Worm (Caenorhabditis elegans): ENCODE data around the gene nas-11.
A peak's percentile ranks its signal among the peaks of the same experiment; 100 is the strongest.

nas-11 gene

DNA sequence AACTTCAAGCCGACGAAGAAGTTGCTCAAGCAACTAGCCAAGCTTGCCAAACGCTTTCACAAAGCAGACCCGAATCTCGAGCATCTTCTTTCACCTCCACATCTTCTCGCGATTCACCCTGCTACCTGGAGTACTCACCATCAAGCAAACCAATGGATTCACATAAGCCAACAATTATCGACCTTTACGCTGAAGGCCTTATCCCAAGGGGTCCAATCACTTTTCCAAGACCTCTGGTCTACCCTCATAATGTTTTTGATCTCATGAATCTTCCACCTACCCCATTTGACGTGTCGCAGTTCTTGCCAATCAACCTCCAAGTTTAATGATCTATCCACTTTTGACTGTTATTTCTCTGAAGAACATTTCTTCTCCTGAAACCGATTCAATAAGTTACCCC is 30.0 kb downstream of the nas-11 start:
- TF ChIP-seq sma-3 (GFP tag; optimal IDR thresholded peaks at IDR 0.05) (no peak), nhr-77 (tag; optimal IDR thresholded peaks at IDR 0.05) (no peak), C34F6.9 (tag; optimal IDR thresholded peaks at IDR 0.05) (no peak), mab-5 (tag; optimal IDR thresholded peaks at IDR 0.05) (no peak), lsy-2 (tag; optimal IDR thresholded peaks at IDR 0.05) (no peak), lin-11 (tag; optimal IDR thresholded peaks at IDR 0.05) (no peak), nhr-129 (tag; optimal IDR thresholded peaks at IDR 0.05) (no peak), F13H6.1 (tag; optimal IDR thresholded peaks at IDR 0.05) (no peak), dmd-4 (tag; optimal IDR thresholded peaks at IDR 0.05) (no peak), peb-1 (tag; optimal IDR thresholded peaks at IDR 0.05) (no peak), zag-1 (tag; optimal IDR thresholded peaks at IDR 0.05) (no peak), nhr-12 (tag; optimal IDR thresholded peaks at IDR 0.05) (no peak), ZK546.5 (tag; optimal IDR thresholded peaks at IDR 0.05) (no peak), ztf-11 (tag; optimal IDR thresholded peaks at IDR 0.05) (no peak)

DNA sequence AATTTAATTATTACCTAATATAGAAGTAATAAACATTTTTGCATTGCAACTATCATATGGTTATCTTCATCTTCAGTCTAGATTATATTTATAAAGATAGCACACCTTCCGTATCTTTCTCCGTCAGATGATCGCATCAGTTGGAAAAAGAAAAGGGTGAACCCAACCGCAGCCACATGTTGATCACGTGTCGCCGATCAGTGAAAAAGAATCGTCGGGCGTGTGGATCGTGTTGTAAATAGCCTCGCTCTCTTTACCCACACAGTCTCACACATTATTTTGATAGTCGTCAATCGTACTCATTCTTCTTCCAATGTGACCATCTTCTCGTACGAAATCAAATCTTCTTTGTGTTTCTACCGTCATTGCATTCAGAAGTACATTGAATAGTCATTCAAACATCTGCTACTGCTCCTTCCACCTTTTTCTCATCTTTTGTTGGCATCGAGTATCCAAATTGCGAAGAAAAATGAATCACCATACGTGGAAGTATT is 30.5 kb downstream of the nas-11 start:
- no peak for TF ChIP-seq nhr-23 (tag; optimal IDR thresholded peaks at IDR 0.05)
- TF ChIP-seq unc-55 (GFP tag; optimal IDR thresholded peaks at IDR 0.05) = no peak
- no peak for TF ChIP-seq nhr-77 (tag; optimal IDR thresholded peaks at IDR 0.05)
- TF ChIP-seq nhr-6 (tag; optimal IDR thresholded peaks at IDR 0.05) = peak; percentile 90
- TF ChIP-seq unc-39 (tag; optimal IDR thresholded peaks at IDR 0.05) = no peak
- peak; percentile 96 for TF ChIP-seq F13H6.1 (tag; optimal IDR thresholded peaks at IDR 0.05)
- TF ChIP-seq sma-3 (GFP tag; optimal IDR thresholded peaks at IDR 0.05) = peak; percentile 98
- TF ChIP-seq alr-1 (tag; optimal IDR thresholded peaks at IDR 0.05) = no peak
- TF ChIP-seq Y55F3AM.14 (GFP tag; optimal IDR thresholded peaks at IDR 0.05) = peak; percentile 91
- peak; percentile 88 for TF ChIP-seq lin-13 (GFP tag; optimal IDR thresholded peaks at IDR 0.05)
- peak; percentile 37 for TF ChIP-seq unc-62 (GFP tag; optimal IDR thresholded peaks at IDR 0.05)
- TF ChIP-seq nhr-21 (tag; optimal IDR thresholded peaks at IDR 0.05) = peak; percentile 99
- no peak for TF ChIP-seq aly-2 (tag; optimal IDR thresholded peaks at IDR 0.05)
- peak; percentile 97 for TF ChIP-seq ceh-16 (tag; optimal IDR thresholded peaks at IDR 0.05)
- TF ChIP-seq sma-9 (GFP tag; optimal IDR thresholded peaks at IDR 0.05) = peak; percentile 99
- TF ChIP-seq sma-9 (tag; optimal IDR thresholded peaks at IDR 0.05) = peak; percentile 60
- TF ChIP-seq nhr-25 (tag; optimal IDR thresholded peaks at IDR 0.05) = peak; percentile 98
- peak; percentile 68 for TF ChIP-seq snpc-4 (tag; optimal IDR thresholded peaks at IDR 0.05)
- peak; percentile 97 for TF ChIP-seq sem-4 (tag; optimal IDR thresholded peaks at IDR 0.05)
- peak; percentile 78 for TF ChIP-seq C34F6.9 (tag; optimal IDR thresholded peaks at IDR 0.05)
- TF ChIP-seq elt-1 (tag; optimal IDR thresholded peaks at IDR 0.05) = peak; percentile 96
- TF ChIP-seq mbf-1 (tag; optimal IDR thresholded peaks at IDR 0.05) = no peak
- TF ChIP-seq lin-39 (tag; optimal IDR thresholded peaks at IDR 0.05) = no peak
- no peak for TF ChIP-seq peb-1 (tag; optimal IDR thresholded peaks at IDR 0.05)
- peak; percentile 89 for TF ChIP-seq fos-1 (tag; optimal IDR thresholded peaks at IDR 0.05)
- peak; percentile 87 for TF ChIP-seq gmeb-1 (tag; optimal IDR thresholded peaks at IDR 0.05)
- TF ChIP-seq ama-1 (optimal IDR thresholded peaks at IDR 0.05) = peak; percentile 97
- TF ChIP-seq ztf-11 (tag; optimal IDR thresholded peaks at IDR 0.05) = no peak
- no peak for TF ChIP-seq ceh-82 (tag; optimal IDR thresholded peaks at IDR 0.05)
- peak; percentile 95 for TF ChIP-seq ztf-4 (tag; optimal IDR thresholded peaks at IDR 0.05)
- TF ChIP-seq mab-5 (tag; optimal IDR thresholded peaks at IDR 0.05) = peak; percentile 76
- peak; percentile 93 for TF ChIP-seq blmp-1 (tag; optimal IDR thresholded peaks at IDR 0.05; ENCODE audit: insufficient read depth)
- TF ChIP-seq dmd-4 (tag; optimal IDR thresholded peaks at IDR 0.05) = no peak
- TF ChIP-seq R02D3.7 (tag; optimal IDR thresholded peaks at IDR 0.05) = no peak
- TF ChIP-seq nhr-12 (tag; optimal IDR thresholded peaks at IDR 0.05) = peak; percentile 17
- no peak for TF ChIP-seq ztf-1 (GFP tag; conservative IDR thresholded peaks at IDR 0.05)
- TF ChIP-seq lin-11 (tag; optimal IDR thresholded peaks at IDR 0.05) = peak; percentile 42
- no peak for TF ChIP-seq skn-1 (tag; optimal IDR thresholded peaks at IDR 0.05)
- TF ChIP-seq nhr-10 (tag; optimal IDR thresholded peaks at IDR 0.05) = no peak
- no peak for TF ChIP-seq ZK546.5 (tag; optimal IDR thresholded peaks at IDR 0.05)
- no peak for TF ChIP-seq elt-3 (tag; optimal IDR thresholded peaks at IDR 0.05)
- peak in 1 of 2 experiments; percentile 89 for TF ChIP-seq lsy-2 (tag; optimal IDR thresholded peaks at IDR 0.05)
- TF ChIP-seq mdl-1 (tag; optimal IDR thresholded peaks at IDR 0.05) = peak; percentile 98 to 99
- no peak for TF ChIP-seq nhr-11 (tag; optimal IDR thresholded peaks at IDR 0.05)
- peak; percentile 98 for TF ChIP-seq crh-2 (tag; optimal IDR thresholded peaks at IDR 0.05)
- peak; percentile 97 for TF ChIP-seq nhr-129 (tag; optimal IDR thresholded peaks at IDR 0.05)
- no peak for TF ChIP-seq zag-1 (tag; optimal IDR thresholded peaks at IDR 0.05)
- TF ChIP-seq nhr-237 (tag; optimal IDR thresholded peaks at IDR 0.05) = no peak
- peak; percentile 90 for TF ChIP-seq egl-27 (tag; optimal IDR thresholded peaks at IDR 0.05)

Measured in whole organism, L2 larva.